Worm (Caenorhabditis elegans) whole organism, L3 larva: ENCODE data around the gene F44E2.4.
A peak's percentile ranks its signal among the peaks of the same experiment; 100 is the strongest.

ENCODE experiments used
- R02D3.7 ChIP-seq: fragments of 150-350 bp; optimal IDR thresholded peaks from 2 replicates; lab custom pipeline; 2014; ENCODE audit warnings: missing biosample characterization, missing genetic modification characterization
- ZK546.5 ChIP-seq: sonication (generic microtip); optimal IDR thresholded peaks from 2 replicates; lab custom pipeline; 2017; ENCODE audit warnings: missing biosample characterization, missing genetic modification characterization
- aly-2 ChIP-seq: fragments of 150-350 bp; optimal IDR thresholded peaks from 2 replicates; lab custom pipeline; 2014; ENCODE audit warnings: missing biosample characterization, missing genetic modification characterization
- ama-1 ChIP-seq: fragments of 150-350 bp; optimal IDR thresholded peaks from 2 replicates; lab custom pipeline; 2018
- ceh-16 ChIP-seq: sonication (generic microtip); optimal IDR thresholded peaks from 2 replicates; lab custom pipeline; 2017; ENCODE audit warnings: missing biosample characterization, missing genetic modification characterization
- ceh-28 ChIP-seq: fragments of 150-350 bp; optimal IDR thresholded peaks from 2 replicates; lab custom pipeline; 2014; ENCODE audit warnings: missing biosample characterization, missing genetic modification reagents, missing genetic modification characterization
- ceh-82 ChIP-seq: fragments of 150-350 bp; optimal IDR thresholded peaks from 2 replicates; lab custom pipeline; 2014; ENCODE audit warnings: missing biosample characterization, missing genetic modification characterization
- ceh-9 ChIP-seq: sonication (generic microtip); optimal IDR thresholded peaks from 2 replicates; lab custom pipeline; 2018; ENCODE audit warnings: missing biosample characterization, missing genetic modification characterization
- daf-12 ChIP-seq: fragments of 150-350 bp; optimal IDR thresholded peaks from 2 replicates; lab custom pipeline; 2014; ENCODE audit warnings: missing biosample characterization, missing genetic modification reagents, missing genetic modification characterization
- egl-27 ChIP-seq: sonication (generic microtip); optimal IDR thresholded peaks from 4 replicates; lab custom pipeline; 2017; ENCODE audit warnings: missing biosample characterization, missing genetic modification reagents, missing genetic modification characterization
- egl-5 ChIP-seq: fragments of 150-350 bp; optimal IDR thresholded peaks from 2 replicates; lab custom pipeline; 2017; ENCODE audit warnings: missing biosample characterization, missing genetic modification reagents, missing genetic modification characterization, inconsistent platforms
- elt-1 ChIP-seq: fragments of 150-350 bp; optimal IDR thresholded peaks from 2 replicates; lab custom pipeline; 2014; ENCODE audit warnings: missing biosample characterization, missing genetic modification characterization
- elt-2 ChIP-seq: sonication (generic microtip); optimal IDR thresholded peaks from 2 replicates; lab custom pipeline; 2016; ENCODE audit warnings: missing genetic modification reagents, mild to moderate bottlenecking, missing genetic modification characterization, missing compliant biosample characterization
- elt-3 ChIP-seq, 3 experiments: fragments of 150-350 bp in 1 of 3; sonication (generic microtip) in 2 of 3; optimal IDR thresholded peaks; 2 replicates in 2 of 3; 4 replicates in 1 of 3; lab custom pipeline; 2014 to 2017; ENCODE audit warnings: missing biosample characterization in 3 of 3, missing genetic modification characterization in 3 of 3
- eor-1 ChIP-seq, 2 experiments: fragments of 150-350 bp; optimal IDR thresholded peaks; 2 replicates each; lab custom pipeline; 2014 to 2018; ENCODE audit warnings: missing biosample characterization in 2 of 2, missing genetic modification characterization in 2 of 2
- fkh-10 ChIP-seq: sonication (generic microtip); optimal IDR thresholded peaks from 2 replicates; lab custom pipeline; 2017; ENCODE audit warnings: missing biosample characterization, missing genetic modification reagents, missing genetic modification characterization
- fkh-2 ChIP-seq: fragments of 150-350 bp; optimal IDR thresholded peaks from 2 replicates; lab custom pipeline; 2014; ENCODE audit warnings: missing biosample characterization, missing genetic modification reagents, missing genetic modification characterization
- fos-1 ChIP-seq: fragments of 150-350 bp; optimal IDR thresholded peaks from 2 replicates; lab custom pipeline; 2014; ENCODE audit warnings: missing biosample characterization, missing genetic modification characterization
- hmg-11 ChIP-seq: sonication (generic microtip); optimal IDR thresholded peaks from 2 replicates; lab custom pipeline; 2016; ENCODE audit warnings: missing genetic modification characterization, missing compliant biosample characterization
- jun-1 ChIP-seq: fragments of 150-350 bp; optimal IDR thresholded peaks from 2 replicates; lab custom pipeline; 2014; ENCODE audit warnings: missing biosample characterization, missing genetic modification reagents, missing genetic modification characterization
- lin-15B ChIP-seq: fragments of 150-350 bp; optimal IDR thresholded peaks from 2 replicates; lab custom pipeline; 2014; ENCODE audit warnings: missing biosample characterization, missing genetic modification characterization
- lin-39 ChIP-seq: fragments of 150-350 bp; optimal IDR thresholded peaks from 2 replicates; lab custom pipeline; 2018; ENCODE audit warnings: missing biosample characterization, missing genetic modification reagents, missing genetic modification characterization
- lsy-12 ChIP-seq: sonication (generic microtip); optimal IDR thresholded peaks from 2 replicates; lab custom pipeline; 2016; ENCODE audit warnings: mild to moderate bottlenecking, missing genetic modification characterization, missing compliant biosample characterization
- mdl-1 ChIP-seq: fragments of 150-350 bp; optimal IDR thresholded peaks from 2 replicates; lab custom pipeline; 2014; ENCODE audit warnings: missing biosample characterization, missing genetic modification characterization
- mml-1 ChIP-seq: fragments of 150-350 bp; sonication (generic microtip); optimal IDR thresholded peaks from 3 replicates; lab custom pipeline; 2014; ENCODE audit warnings: missing biosample characterization, missing genetic modification characterization
- nfya-1 ChIP-seq: sonication (generic microtip); optimal IDR thresholded peaks from 2 replicates; lab custom pipeline; 2017; ENCODE audit warnings: missing genetic modification characterization, mild to moderate bottlenecking, missing compliant biosample characterization, antibody characterized with exemption, moderate library complexity; ENCODE audit not compliant: insufficient read depth
- nhr-11 ChIP-seq: fragments of 150-350 bp; optimal IDR thresholded peaks from 2 replicates; lab custom pipeline; 2014; ENCODE audit warnings: missing biosample characterization, missing genetic modification characterization
- nhr-12 ChIP-seq: fragments of 150-350 bp; optimal IDR thresholded peaks from 2 replicates; lab custom pipeline; 2014; ENCODE audit warnings: missing biosample characterization, missing genetic modification characterization
- nhr-23 ChIP-seq: fragments of 150-350 bp; optimal IDR thresholded peaks from 2 replicates; lab custom pipeline; 2014; ENCODE audit warnings: missing biosample characterization, missing genetic modification reagents, missing genetic modification characterization
- nhr-237 ChIP-seq: fragments of 150-350 bp; optimal IDR thresholded peaks from 2 replicates; lab custom pipeline; 2014; ENCODE audit warnings: missing biosample characterization, missing genetic modification characterization
- nhr-25 ChIP-seq: sonication (generic microtip); optimal IDR thresholded peaks from 2 replicates; lab custom pipeline; 2017; ENCODE audit warnings: missing biosample characterization, missing genetic modification characterization
- nhr-28 ChIP-seq: fragments of 150-350 bp; optimal IDR thresholded peaks from 2 replicates; lab custom pipeline; 2014; ENCODE audit warnings: missing biosample characterization, missing genetic modification characterization
- nhr-43 ChIP-seq: sonication (generic microtip); optimal IDR thresholded peaks from 2 replicates; lab custom pipeline; 2016; ENCODE audit warnings: mild to moderate bottlenecking, missing genetic modification characterization, missing compliant biosample characterization; ENCODE audit not compliant: poor library complexity, severe bottlenecking
- nhr-67 ChIP-seq: fragments of 150-350 bp; optimal IDR thresholded peaks from 2 replicates; lab custom pipeline; 2014; ENCODE audit warnings: missing biosample characterization, missing genetic modification characterization
- nhr-76 ChIP-seq: fragments of 150-350 bp; sonication (generic microtip); optimal IDR thresholded peaks from 5 replicates; lab custom pipeline; 2014; ENCODE audit warnings: missing biosample characterization, missing genetic modification characterization
- nhr-77 ChIP-seq: fragments of 150-350 bp; optimal IDR thresholded peaks from 2 replicates; lab custom pipeline; 2014; ENCODE audit warnings: missing biosample characterization, missing genetic modification characterization
- pha-4 ChIP-seq: fragments of 150-350 bp; optimal IDR thresholded peaks from 2 replicates; lab custom pipeline; 2014; ENCODE audit warnings: missing biosample characterization, missing genetic modification reagents, missing genetic modification characterization
- pqm-1 ChIP-seq: fragments of 150-350 bp; optimal IDR thresholded peaks from 2 replicates; lab custom pipeline; 2017; ENCODE audit warnings: missing biosample characterization, missing genetic modification characterization, inconsistent platforms
- sea-2 ChIP-seq: fragments of 150-350 bp; sonication (generic microtip); optimal IDR thresholded peaks from 4 replicates; lab custom pipeline; 2014; ENCODE audit warnings: missing biosample characterization, missing genetic modification reagents, missing genetic modification characterization
- skn-1 ChIP-seq: fragments of 150-350 bp; optimal IDR thresholded peaks from 2 replicates; lab custom pipeline; 2014; ENCODE audit warnings: missing biosample characterization, missing genetic modification characterization
- snpc-4 ChIP-seq: fragments of 150-350 bp; optimal IDR thresholded peaks from 2 replicates; lab custom pipeline; 2014; ENCODE audit warnings: missing biosample characterization, missing genetic modification characterization
- tbx-2 ChIP-seq: sonication (generic microtip); optimal IDR thresholded peaks from 2 replicates; lab custom pipeline; 2016; ENCODE audit warnings: mild to moderate bottlenecking, missing genetic modification characterization, missing compliant biosample characterization
- unc-39 ChIP-seq: sonication (generic microtip); optimal IDR thresholded peaks from 4 replicates; lab custom pipeline; 2017; ENCODE audit warnings: missing biosample characterization, missing genetic modification characterization
- unc-62 ChIP-seq: fragments of 150-350 bp; sonication (generic microtip); optimal IDR thresholded peaks from 4 replicates; lab custom pipeline; 2014; ENCODE audit warnings: missing biosample characterization, missing genetic modification reagents, missing genetic modification characterization
- zag-1 ChIP-seq: fragments of 150-350 bp; optimal IDR thresholded peaks from 2 replicates; lab custom pipeline; 2014; ENCODE audit warnings: missing biosample characterization, missing genetic modification characterization
- ztf-11 ChIP-seq: fragments of 150-350 bp; optimal IDR thresholded peaks from 2 replicates; lab custom pipeline; 2014; ENCODE audit warnings: missing biosample characterization, missing genetic modification characterization
- ztf-4 ChIP-seq: fragments of 150-350 bp; optimal IDR thresholded peaks from 2 replicates; lab custom pipeline; 2014; ENCODE audit warnings: missing biosample characterization, missing genetic modification characterization

F44E2.4 gene

ce11 chrIII:8799964-8800795, 38.0 kb downstream of the F44E2.4 start, which contains the start of gene F54F2.6 (continued):
- no peak for TF ChIP-seq ztf-4 (tag; lab: Kevin White, UChicago)
- no peak for TF ChIP-seq nhr-28 (tag; lab: Kevin White, UChicago)
- peak; percentile 40 for TF ChIP-seq ceh-82 (tag; lab: Kevin White, UChicago)
- TF ChIP-seq eor-1 (tag; optimal IDR thresholded peaks at IDR 0.05; lab: Kevin White, UChicago), result no peak
- peak; percentile 50 for TF ChIP-seq nhr-77 (tag; lab: Kevin White, UChicago)
- no peak for TF ChIP-seq ZK546.5 (tag; lab: Kevin White, UChicago)
- TF ChIP-seq lin-39 (tag; lab: Kevin White, UChicago), result peak; percentile 88
- TF ChIP-seq fkh-10 (GFP tag; lab: Kevin White, UChicago), result peak; percentile 76
- peak; percentile 84 for TF ChIP-seq nhr-11 (tag; lab: Kevin White, UChicago)
- peak; percentile 80 for TF ChIP-seq lsy-12 (tag; lab: Kevin White, UChicago)
- TF ChIP-seq sea-2 (GFP tag; lab: Kevin White, UChicago), result peak; percentile 31
- TF ChIP-seq nhr-76, result no peak

ce11 chrIII:8797211-8797733, 41.0 kb downstream of the F44E2.4 start:
- peak; percentile 43 for TF ChIP-seq pha-4 (tag; lab: Kevin White, UChicago)
- no peak for TF ChIP-seq daf-12
- peak; percentile 87 for TF ChIP-seq nhr-43 (tag; lab: Kevin White, UChicago)
- no peak for TF ChIP-seq ZK546.5 (tag; lab: Kevin White, UChicago)
- peak; percentile 27 for TF ChIP-seq egl-27 (tag; lab: Kevin White, UChicago)
- TF ChIP-seq ceh-16, result no peak
- peak; percentile 43 for TF ChIP-seq fos-1 (tag; lab: Kevin White, UChicago)
- no peak for TF ChIP-seq ztf-4 (tag; lab: Kevin White, UChicago)
- peak; percentile 36 for TF ChIP-seq nhr-76
- TF ChIP-seq elt-1 (tag; lab: Kevin White, UChicago), result peak; percentile 59
- TF ChIP-seq mml-1, result no peak
- no peak for TF ChIP-seq ceh-9 (tag; lab: Kevin White, UChicago)
- TF ChIP-seq nhr-23, result peak; percentile 68
- peak; percentile 42 for TF ChIP-seq ceh-82 (tag; lab: Kevin White, UChicago)
- peak; percentile 44 for TF ChIP-seq R02D3.7
- no peak for TF ChIP-seq nhr-28 (tag; lab: Kevin White, UChicago)
- TF ChIP-seq lsy-12 (tag; lab: Kevin White, UChicago), result peak; percentile 81
- peak; percentile 75 for TF ChIP-seq tbx-2 (tag; lab: Kevin White, UChicago)
- peak; percentile 14 for TF ChIP-seq sea-2 (GFP tag; lab: Kevin White, UChicago)
- no peak for TF ChIP-seq unc-39
- TF ChIP-seq mdl-1 (tag; lab: Kevin White, UChicago), result peak; percentile 90
- no peak for TF ChIP-seq nhr-237 (tag; lab: Kevin White, UChicago)
- no peak for TF ChIP-seq nhr-67 (tag; lab: Kevin White, UChicago)
- TF ChIP-seq nhr-12 (tag; lab: Kevin White, UChicago), result no peak
- peak in 1 of 3 experiments; percentile 74 for TF ChIP-seq elt-3 (tag; optimal IDR thresholded peaks at IDR 0.05; lab: Kevin White, UChicago)
- peak; percentile 93 for TF ChIP-seq lin-39 (tag; lab: Kevin White, UChicago)
- TF ChIP-seq jun-1 (tag; lab: Kevin White, UChicago), result peak; percentile 94
- TF ChIP-seq ztf-11, result no peak
- peak; percentile 71 for TF ChIP-seq unc-62 (GFP tag; lab: Kevin White, UChicago)
- TF ChIP-seq lin-15B (tag; lab: Kevin White, UChicago), result peak; percentile 49
- TF ChIP-seq pqm-1, result peak; percentile 96
- peak; percentile 76 for TF ChIP-seq skn-1 (tag; lab: Kevin White, UChicago)
- TF ChIP-seq elt-2 (tag; lab: Kevin White, UChicago), result peak; percentile 96
- TF ChIP-seq nfya-1 (tag; lab: Kevin White, UChicago), result peak; percentile 89
- TF ChIP-seq nhr-77 (tag; lab: Kevin White, UChicago), result peak; percentile 18
- peak; percentile 75 for TF ChIP-seq snpc-4 (tag; lab: Kevin White, UChicago)
- TF ChIP-seq aly-2 (tag; lab: Kevin White, UChicago), result no peak
- peak; percentile 68 for TF ChIP-seq hmg-11 (tag; lab: Kevin White, UChicago)
- peak; percentile 34 for TF ChIP-seq egl-5 (tag; lab: Kevin White, UChicago)
- TF ChIP-seq ceh-28 (tag; lab: Kevin White, UChicago), result peak; percentile 83
- peak; percentile 5 for TF ChIP-seq nhr-11 (tag; lab: Kevin White, UChicago)
- no peak for TF ChIP-seq eor-1 (tag; optimal IDR thresholded peaks at IDR 0.05; lab: Kevin White, UChicago)
- peak; percentile 73 for TF ChIP-seq fkh-10 (GFP tag; lab: Kevin White, UChicago)
- no peak for TF ChIP-seq fkh-2 (tag; lab: Kevin White, UChicago)
- TF ChIP-seq ama-1, result no peak
- TF ChIP-seq nhr-25 (tag; lab: Kevin White, UChicago), result peak; percentile 92
- TF ChIP-seq zag-1 (tag; lab: Kevin White, UChicago), result no peak
